Worm (Caenorhabditis elegans) whole organism, L4 larva: ENCODE results near the gene F59A2.5.

Experiments
- F44E2.7 ChIP-seq: fragments of 200-800 bp; sonication (Bioruptor generic); IDR thresholded peaks from 2 replicates; pipeline ENCODE4 v2.1.2; 2022; ENCODE audit warnings: missing genetic modification characterization, missing compliant biosample characterization
- R02D3.7 ChIP-seq: fragments of 150-350 bp; sonication (generic microtip); optimal IDR thresholded peaks from 3 replicates; lab custom pipeline; 2014; ENCODE audit warnings: missing biosample characterization, missing genetic modification characterization
- T20F7.1 ChIP-seq: fragments of 200-800 bp; sonication (Bioruptor generic); optimal IDR thresholded peaks from 2 replicates; lab custom pipeline; 2018; ENCODE audit warnings: mild to moderate bottlenecking, missing genetic modification characterization, missing compliant biosample characterization
- T26A8.4 ChIP-seq: fragments of 200-800 bp; sonication (Bioruptor generic); IDR thresholded peaks from 2 replicates; pipeline ENCODE4 v1.3.6; 2022; ENCODE audit warnings: missing genetic modification characterization, missing compliant biosample characterization
- Y105C5A.15 ChIP-seq: fragments of 200-800 bp; sonication (Bioruptor generic); IDR thresholded peaks from 2 replicates; pipeline ENCODE4 v1.3.6; 2022; ENCODE audit warnings: missing genetic modification characterization, missing compliant biosample characterization
- ZK546.5 ChIP-seq, 2 experiments: sonication (generic microtip); optimal IDR thresholded peaks; 2 replicates each; lab custom pipeline; 2017; ENCODE audit warnings: missing biosample characterization in 2 of 2, missing genetic modification characterization in 2 of 2
- aha-1 ChIP-seq: fragments of 150-350 bp; peaks from one replicate; lab custom pipeline; 2014; ENCODE audit warnings: missing biosample characterization, missing genetic modification characterization
- aly-2 ChIP-seq: sonication (generic microtip); optimal IDR thresholded peaks from 2 replicates; lab custom pipeline; 2018; ENCODE audit warnings: missing biosample characterization, missing genetic modification characterization
- ama-1 ChIP-seq: fragments of 150-350 bp; optimal IDR thresholded peaks from 2 replicates; lab custom pipeline; 2014; ENCODE audit warnings: inconsistent platforms, mixed read lengths
- arid-1 ChIP-seq: fragments of 200-800 bp; sonication (Bioruptor generic); conservative IDR thresholded peaks from 2 replicates; pipeline ENCODE4 v1.3.6; 2022; ENCODE audit warnings: missing genetic modification reagents, missing genetic modification characterization, missing compliant biosample characterization
- attf-4 ChIP-seq: sonication (generic microtip); optimal IDR thresholded peaks from 3 replicates; lab custom pipeline; 2017; ENCODE audit warnings: missing biosample characterization, missing genetic modification characterization
- ceh-28 ChIP-seq: fragments of 150-350 bp; optimal IDR thresholded peaks from 2 replicates; lab custom pipeline; 2014; ENCODE audit warnings: missing biosample characterization, missing genetic modification reagents, missing genetic modification characterization
- ceh-62 ChIP-seq: sonication (generic microtip); optimal IDR thresholded peaks from 2 replicates; lab custom pipeline; 2017; ENCODE audit warnings: missing biosample characterization, missing genetic modification characterization
- ceh-82 ChIP-seq: sonication (generic microtip); optimal IDR thresholded peaks from 2 replicates; lab custom pipeline; 2017; ENCODE audit warnings: missing biosample characterization, missing genetic modification characterization
- ces-1 ChIP-seq: fragments of 150-350 bp; sonication (generic microtip); optimal IDR thresholded peaks from 4 replicates; lab custom pipeline; 2014; ENCODE audit warnings: missing biosample characterization, missing genetic modification reagents, missing genetic modification characterization
- daf-19 ChIP-seq: fragments of 200-800 bp; sonication (Bioruptor generic); conservative IDR thresholded peaks from 2 replicates; pipeline ENCODE4 v1.3.6; 2022; ENCODE audit warnings: missing genetic modification characterization, missing compliant biosample characterization
- daf-8 ChIP-seq: fragments of 200-800 bp; sonication (Bioruptor generic); IDR thresholded peaks from 2 replicates; pipeline ENCODE4 v1.3.6; 2022; ENCODE audit warnings: missing genetic modification characterization, missing compliant biosample characterization
- dmd-6 ChIP-seq: fragments of 200-800 bp; sonication (Bioruptor generic); IDR thresholded peaks from 2 replicates; pipeline ENCODE4 v1.3.6; 2022; ENCODE audit warnings: missing genetic modification reagents, missing genetic modification characterization, missing compliant biosample characterization
- dmd-9 ChIP-seq: fragments of 200-800 bp; sonication (Bioruptor generic); IDR thresholded peaks from 2 replicates; pipeline ENCODE4 v1.3.6; 2022; ENCODE audit warnings: missing genetic modification reagents, missing genetic modification characterization, missing compliant biosample characterization
- dve-1 ChIP-seq: sonication (generic microtip); optimal IDR thresholded peaks from 2 replicates; lab custom pipeline; 2017; ENCODE audit warnings: antibody characterized with exemption, mild to moderate bottlenecking, missing genetic modification characterization, missing compliant biosample characterization; ENCODE audit not compliant: insufficient read depth
- egl-43 ChIP-seq: fragments of 200-800 bp; sonication (Bioruptor generic); IDR thresholded peaks from 2 replicates; pipeline ENCODE4 v1.3.6; 2022; ENCODE audit warnings: missing genetic modification reagents, missing genetic modification characterization, missing compliant biosample characterization
- fos-1 ChIP-seq: fragments of 150-350 bp; optimal IDR thresholded peaks from 2 replicates; lab custom pipeline; 2014; ENCODE audit warnings: missing biosample characterization, missing genetic modification characterization
- gei-8 ChIP-seq: fragments of 200-800 bp; sonication (Bioruptor generic); optimal IDR thresholded peaks from 2 replicates; lab custom pipeline; 2018; ENCODE audit warnings: mild to moderate bottlenecking, missing genetic modification characterization, missing compliant biosample characterization
- hif-1 ChIP-seq, 2 experiments: sonication (generic microtip); optimal IDR thresholded peaks; 2 replicates each; lab custom pipeline; 2016 to 2017; ENCODE audit warnings: missing compliant biosample characterization in 2 of 2, missing genetic modification characterization in 2 of 2, missing genetic modification reagents in 2 of 2, missing genotype in 2 of 2, mild to moderate bottlenecking in 1 of 2
- hmg-1.1 ChIP-seq: fragments of 200-800 bp; sonication (Bioruptor generic); IDR thresholded peaks from 2 replicates; pipeline ENCODE4 v1.3.6; 2022; ENCODE audit warnings: missing genetic modification reagents, missing genetic modification characterization, missing compliant biosample characterization
- jun-1 ChIP-seq: fragments of 150-350 bp; optimal IDR thresholded peaks from 2 replicates; lab custom pipeline; 2014; ENCODE audit warnings: missing biosample characterization, missing genetic modification reagents, missing genetic modification characterization
- lir-3 ChIP-seq: sonication (generic microtip); optimal IDR thresholded peaks from 2 replicates; lab custom pipeline; 2016; ENCODE audit warnings: mild to moderate bottlenecking, missing genetic modification characterization, missing compliant biosample characterization
- madf-5 ChIP-seq, 2 experiments: fragments of 200-800 bp; sonication (Bioruptor generic); IDR thresholded peaks; 2 replicates each; pipeline ENCODE4 v1.3.6; 2022; ENCODE audit warnings: missing compliant biosample characterization in 2 of 2, missing genetic modification characterization in 2 of 2
- mdl-1 ChIP-seq, 2 experiments: fragments of 150-350 bp in 1 of 2; sonication (generic microtip) in 1 of 2; optimal IDR thresholded peaks; 2 replicates each; lab custom pipeline; 2014 to 2017; ENCODE audit warnings: missing biosample characterization in 2 of 2, missing genetic modification characterization in 2 of 2
- mdt-29 ChIP-seq: fragments of 200-800 bp; sonication (Bioruptor generic); IDR thresholded peaks from 2 replicates; pipeline ENCODE4 v1.3.6; 2022; ENCODE audit warnings: missing genetic modification reagents, missing genetic modification characterization, missing compliant biosample characterization
- mep-1 ChIP-seq: fragments of 150-350 bp; sonication (generic microtip); optimal IDR thresholded peaks from 3 replicates; lab custom pipeline; 2014; ENCODE audit warnings: missing biosample characterization, missing genetic modification characterization
- mes-2 ChIP-seq: sonication (generic microtip); optimal IDR thresholded peaks from 2 replicates; lab custom pipeline; 2016; ENCODE audit warnings: missing genotype, mild to moderate bottlenecking, missing genetic modification characterization, missing compliant biosample characterization; ENCODE audit not compliant: poor library complexity, severe bottlenecking
- mxl-3 ChIP-seq: fragments of 200-800 bp; sonication (Bioruptor generic); optimal IDR thresholded peaks from 2 replicates; lab custom pipeline; 2018; ENCODE audit warnings: mild to moderate bottlenecking, missing genetic modification characterization, missing compliant biosample characterization
- nhr-11 ChIP-seq: fragments of 150-350 bp; optimal IDR thresholded peaks from 2 replicates; lab custom pipeline; 2014; ENCODE audit warnings: missing biosample characterization, missing genetic modification characterization
- nhr-111 ChIP-seq: fragments of 200-800 bp; sonication (Bioruptor generic); optimal IDR thresholded peaks from 2 replicates; lab custom pipeline; 2018; ENCODE audit warnings: mild to moderate bottlenecking, missing genetic modification characterization, missing compliant biosample characterization
- nhr-41 ChIP-seq: fragments of 200-800 bp; sonication (Bioruptor generic); IDR thresholded peaks from 2 replicates; pipeline ENCODE4 v1.3.6; 2022; ENCODE audit warnings: missing genetic modification reagents, missing genetic modification characterization, missing compliant biosample characterization
- nhr-42 ChIP-seq: fragments of 200-800 bp; sonication (Bioruptor generic); IDR thresholded peaks from 2 replicates; pipeline ENCODE4 v1.3.6; 2022; ENCODE audit warnings: missing genetic modification characterization, missing compliant biosample characterization
- nhr-48 ChIP-seq: sonication (generic microtip); optimal IDR thresholded peaks from 2 replicates; lab custom pipeline; 2016; ENCODE audit warnings: mild to moderate bottlenecking, missing genetic modification characterization, missing compliant biosample characterization
- nhr-6 ChIP-seq: fragments of 150-350 bp; optimal IDR thresholded peaks from 2 replicates; lab custom pipeline; 2014; ENCODE audit warnings: missing biosample characterization, missing genetic modification characterization
- nhr-77 ChIP-seq: fragments of 150-350 bp; optimal IDR thresholded peaks from 2 replicates; lab custom pipeline; 2014; ENCODE audit warnings: missing biosample characterization, missing genetic modification characterization
- pqm-1 ChIP-seq: sonication (generic microtip); optimal IDR thresholded peaks from 2 replicates; lab custom pipeline; 2017; ENCODE audit warnings: missing biosample characterization, missing genetic modification characterization
- skn-1 ChIP-seq: fragments of 150-350 bp; optimal IDR thresholded peaks from 2 replicates; lab custom pipeline; 2014; ENCODE audit warnings: missing biosample characterization, missing genetic modification characterization
- snpc-1.2 ChIP-seq: fragments of 200-800 bp; sonication (Bioruptor generic); IDR thresholded peaks from 2 replicates; pipeline ENCODE4 v1.3.6; 2022; ENCODE audit warnings: missing genetic modification reagents, missing genetic modification characterization, missing compliant biosample characterization
- tra-1 ChIP-seq: fragments of 200-800 bp; sonication (Bioruptor generic); IDR thresholded peaks from 2 replicates; pipeline ENCODE4 v1.3.6; 2022; ENCODE audit warnings: missing genetic modification reagents, missing genetic modification characterization, missing compliant biosample characterization
- unc-130 ChIP-seq: sonication (generic microtip); optimal IDR thresholded peaks from 2 replicates; lab custom pipeline; 2016; ENCODE audit warnings: missing genetic modification reagents, missing genetic modification characterization, missing compliant biosample characterization
- unc-62 ChIP-seq, 3 experiments: fragments of 150-350 bp in 1 of 3; sonication (generic microtip); optimal IDR thresholded peaks in 2 of 3; peaks in 1 of 3; 1 replicate in 1 of 3; 2 replicates in 2 of 3; lab custom pipeline; 2014 to 2017; ENCODE audit warnings: missing biosample characterization in 3 of 3, missing genetic modification characterization in 3 of 3, missing genetic modification reagents in 3 of 3, missing genotype in 1 of 3
- vab-7 ChIP-seq: fragments of 200-800 bp; sonication (Bioruptor generic); IDR thresholded peaks from 2 replicates; pipeline ENCODE4 v1.3.6; 2022; ENCODE audit warnings: missing genetic modification reagents, missing genetic modification characterization, missing compliant biosample characterization
- zag-1 ChIP-seq: fragments of 150-350 bp; optimal IDR thresholded peaks from 2 replicates; lab custom pipeline; 2014; ENCODE audit warnings: missing biosample characterization, missing genetic modification characterization
- zip-11 ChIP-seq: fragments of 200-800 bp; sonication (Bioruptor generic); IDR thresholded peaks from 2 replicates; pipeline ENCODE4 v1.3.6; 2022; ENCODE audit warnings: missing genetic modification characterization, missing compliant biosample characterization
- zip-2 ChIP-seq: fragments of 150-350 bp; optimal IDR thresholded peaks from 2 replicates; lab custom pipeline; 2014; ENCODE audit warnings: missing biosample characterization, missing genetic modification characterization
- ztf-11 ChIP-seq: fragments of 150-350 bp; optimal IDR thresholded peaks from 2 replicates; lab custom pipeline; 2014; ENCODE audit warnings: missing biosample characterization, missing genetic modification characterization
- ztf-7 ChIP-seq: fragments of 150-350 bp; optimal IDR thresholded peaks from 2 replicates; lab custom pipeline; 2014; ENCODE audit warnings: missing biosample characterization, missing genetic modification characterization

The F59A2.5 gene

ce11 chrIII:3404354-3404913 is at the start of gene F59A2.5, which contains the start of gene npp-9 (continued):
- peak in 1 of 2 experiments; percentile 42 for TF ChIP-seq mdl-1 (tag; optimal IDR thresholded peaks at IDR 0.05; lab: Kevin White, UChicago)
- no peak for TF ChIP-seq tra-1 (GFP tag; lab: Robert Waterston, UW)
- no peak for TF ChIP-seq Y105C5A.15 (GFP tag; lab: Robert Waterston, UW)
- TF ChIP-seq snpc-1.2 (GFP tag; lab: Robert Waterston, UW): no peak
- peak; percentile 19 for TF ChIP-seq dve-1 (tag; lab: Kevin White, UChicago)
- TF ChIP-seq daf-8 (GFP tag; lab: Robert Waterston, UW): no peak
- TF ChIP-seq nhr-42: no peak
- no peak for TF ChIP-seq gei-8 (GFP tag; lab: Kevin White, UChicago)
- no peak for TF ChIP-seq attf-4 (tag; lab: Kevin White, UChicago)
- TF ChIP-seq nhr-111 (GFP tag; lab: Kevin White, UChicago): no peak
- no peak for TF ChIP-seq hif-1 (tag; optimal IDR thresholded peaks at IDR 0.05; lab: Kevin White, UChicago)
- no peak for TF ChIP-seq T26A8.4 (GFP tag; lab: Robert Waterston, UW)
- TF ChIP-seq lir-3 (tag; lab: Kevin White, UChicago): no peak
- no peak for TF ChIP-seq daf-19 (GFP tag; lab: Robert Waterston, UW)
- TF ChIP-seq ces-1 (GFP tag; lab: Kevin White, UChicago): no peak
- no peak for TF ChIP-seq pqm-1 (tag; lab: Kevin White, UChicago)
- no peak for TF ChIP-seq hmg-1.1 (GFP tag; lab: Robert Waterston, UW)
- TF ChIP-seq nhr-48: no peak
- TF ChIP-seq F44E2.7: no peak
- no peak for TF ChIP-seq ama-1 (lab: Kevin White, UChicago)
- TF ChIP-seq vab-7 (GFP tag; lab: Robert Waterston, UW): no peak
- no peak for TF ChIP-seq ZK546.5 (tag; optimal IDR thresholded peaks at IDR 0.05; lab: Kevin White, UChicago)
- no peak for TF ChIP-seq skn-1
- TF ChIP-seq dmd-9 (GFP tag; lab: Robert Waterston, UW): no peak
- no peak for TF ChIP-seq ceh-82 (tag; lab: Kevin White, UChicago)
- no peak for TF ChIP-seq fos-1
- no peak for TF ChIP-seq zag-1
- TF ChIP-seq nhr-6 (tag; lab: Kevin White, UChicago): peak; percentile 3
- no peak for TF ChIP-seq arid-1 (GFP tag; lab: Robert Waterston, UW)
- TF ChIP-seq unc-130 (GFP tag; lab: Kevin White, UChicago): peak; percentile 46
- no peak for TF ChIP-seq ceh-62 (tag; lab: Kevin White, UChicago)
- no peak for TF ChIP-seq jun-1 (tag; lab: Kevin White, UChicago)
- no peak for TF ChIP-seq mes-2
- TF ChIP-seq unc-62 (GFP tag; optimal IDR thresholded peaks at IDR 0.05 in 1 of 2; lab: Kevin White, UChicago): no peak
- no peak for TF ChIP-seq unc-62 (tag; optimal IDR thresholded peaks at IDR 0.05; lab: Kevin White, UChicago)
- no peak for TF ChIP-seq nhr-41 (GFP tag; lab: Robert Waterston, UW)
- no peak for TF ChIP-seq dmd-6 (GFP tag; lab: Robert Waterston, UW)
- peak; percentile 86 for TF ChIP-seq aha-1 (tag; lab: Kevin White, UChicago)
- TF ChIP-seq R02D3.7 (tag; lab: Kevin White, UChicago): peak; percentile 86
- no peak for TF ChIP-seq zip-2 (tag; lab: Kevin White, UChicago)
- TF ChIP-seq zip-11 (GFP tag; lab: Robert Waterston, UW): no peak
- no peak for TF ChIP-seq mdt-29
- TF ChIP-seq mxl-3: no peak
- no peak for TF ChIP-seq nhr-11 (tag; lab: Kevin White, UChicago)
- TF ChIP-seq ceh-28 (tag; lab: Kevin White, UChicago): no peak
- no peak for TF ChIP-seq egl-43
- TF ChIP-seq nhr-77: peak; percentile 57
- TF ChIP-seq mep-1: peak; percentile 36
- no peak for TF ChIP-seq ztf-11 (tag; lab: Kevin White, UChicago)
- no peak for TF ChIP-seq madf-5 (GFP tag; IDR thresholded peaks at IDR 0.05; lab: Robert Waterston, UW)
- no peak for TF ChIP-seq T20F7.1 (GFP tag; lab: Kevin White, UChicago)
- no peak for TF ChIP-seq ztf-7
- TF ChIP-seq aly-2: no peak
